Comparison of ENCODE assay signal across 2 worm cellular contexts in the genomic region with DNA sequence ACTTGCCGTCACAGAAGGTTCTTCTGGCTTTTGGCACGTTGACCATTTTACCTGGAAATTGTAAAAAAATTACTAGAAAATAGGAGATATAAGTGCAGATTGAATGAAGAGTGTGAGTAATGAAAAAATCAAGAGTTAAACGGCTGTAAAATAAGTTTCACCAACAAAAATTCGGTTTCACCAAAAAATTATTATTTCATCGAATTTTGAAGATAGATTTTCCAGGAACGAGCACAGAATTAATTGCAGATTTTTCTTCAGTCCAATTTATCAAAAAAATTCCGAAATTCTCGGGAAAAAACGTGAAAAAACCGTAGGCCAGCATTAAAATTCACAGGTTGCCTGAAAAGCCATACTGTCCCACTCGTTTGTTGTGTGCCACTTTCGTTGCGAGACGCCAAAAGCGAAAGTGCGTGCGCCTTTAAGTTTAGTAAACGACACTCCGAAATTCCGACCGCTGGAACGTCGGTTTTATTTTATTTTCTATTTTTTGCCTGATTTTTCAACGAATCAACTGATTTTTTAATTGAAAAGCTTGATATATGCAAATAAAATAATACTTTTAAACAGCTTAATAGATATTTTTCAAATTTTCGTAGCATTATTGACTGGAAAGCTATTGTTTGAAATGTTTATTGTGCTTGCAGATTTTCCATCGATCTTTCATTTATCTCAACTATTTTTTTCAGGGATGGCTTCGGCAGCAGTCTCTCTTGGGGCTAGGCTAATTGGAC.
TF ChIP-seq lines count a peak whose summit lies in the region.

Gene rpl-36.A, minus strand, starts transcription at position 51 of the 734 bp plus-strand sequence.
Gene nuo-1, plus strand, starts transcription at position 684 of the 734 bp plus-strand sequence.

TF ChIP-seq in whole organism, L1 larva, 84 proteins besides CTCF, POLR2A, EP300 and RAD21 (continued from another document):
- peak; percentile 79 for TF ChIP-seq lin-13 (GFP tag; optimal IDR thresholded peaks at IDR 0.05; lab: Kevin White, UChicago)
- TF ChIP-seq lin-35 (GFP tag; optimal IDR thresholded peaks at IDR 0.05; lab: Kevin White, UChicago) = peak; percentile 88 to 93
- peak; percentile 87 for TF ChIP-seq nhr-85 (tag; lab: Kevin White, UChicago)
- TF ChIP-seq nhr-11 (tag; optimal IDR thresholded peaks at IDR 0.05; lab: Kevin White, UChicago) = peak; percentile 4
- no peak for TF ChIP-seq ama-1 (optimal IDR thresholded peaks at IDR 0.05; lab: Kevin White, UChicago)
- TF ChIP-seq nhr-20 (tag; optimal IDR thresholded peaks at IDR 0.05; lab: Kevin White, UChicago) = peak; percentile 85
- peak; percentile 55 for TF ChIP-seq hpl-2 (GFP tag; optimal IDR thresholded peaks at IDR 0.05; lab: Kevin White, UChicago)
- TF ChIP-seq C34B4.2 (tag; optimal IDR thresholded peaks at IDR 0.05; lab: Kevin White, UChicago) = no peak
- peak; percentile 62 for TF ChIP-seq F16B12.6 (tag; optimal IDR thresholded peaks at IDR 0.05; lab: Kevin White, UChicago)
- TF ChIP-seq irx-1 (tag; optimal IDR thresholded peaks at IDR 0.05; lab: Kevin White, UChicago) = peak; percentile 51
- no peak for TF ChIP-seq pax-3 (tag; optimal IDR thresholded peaks at IDR 0.05; lab: Kevin White, UChicago)
- TF ChIP-seq skn-1 (tag; optimal IDR thresholded peaks at IDR 0.05; lab: Kevin White, UChicago) = peak; percentile 84
- TF ChIP-seq mep-1 (tag; optimal IDR thresholded peaks at IDR 0.05; lab: Kevin White, UChicago) = peak; percentile 89
- TF ChIP-seq C16A3.4 (tag; optimal IDR thresholded peaks at IDR 0.05; lab: Kevin White, UChicago) = peak; percentile 96
- TF ChIP-seq ceh-88 (GFP tag; IDR thresholded peaks at IDR 0.05; lab: Robert Waterston, UW) = no peak
- TF ChIP-seq ztf-4 (tag; optimal IDR thresholded peaks at IDR 0.05; lab: Kevin White, UChicago) = peak; percentile 3
- peak; percentile 55 for TF ChIP-seq dsc-1 (tag; optimal IDR thresholded peaks at IDR 0.05; lab: Kevin White, UChicago)
- peak in 1 of 2 experiments; percentile 79 for TF ChIP-seq mdl-1 (tag; optimal IDR thresholded peaks at IDR 0.05; lab: Kevin White, UChicago)
- TF ChIP-seq nhr-19 (GFP tag; conservative IDR thresholded peaks at IDR 0.05; lab: Robert Waterston, UW) = peak; percentile 76
- no peak for TF ChIP-seq ceh-90 (tag; optimal IDR thresholded peaks at IDR 0.05; lab: Kevin White, UChicago)
- peak; percentile 88 for TF ChIP-seq nhr-71 (tag; optimal IDR thresholded peaks at IDR 0.05; lab: Kevin White, UChicago)
- TF ChIP-seq lin-39 (tag; optimal IDR thresholded peaks at IDR 0.05; lab: Kevin White, UChicago) = peak; percentile 13
- TF ChIP-seq unc-98 (GFP tag; IDR thresholded peaks at IDR 0.05; lab: Robert Waterston, UW) = no peak
- TF ChIP-seq zag-1 (tag; optimal IDR thresholded peaks at IDR 0.05; lab: Kevin White, UChicago) = no peak

TF ChIP-seq in whole organism, young adult, 124 proteins besides CTCF, POLR2A, EP300 and RAD21 (continued from another document):
- TF ChIP-seq snpc-1.1 (tag; optimal IDR thresholded peaks at IDR 0.05; lab: Kevin White, UChicago; ENCODE audit: insufficient read depth) (peak; percentile 16), madf-10 (tag; optimal IDR thresholded peaks at IDR 0.05; lab: Kevin White, UChicago) (no peak), T26A5.8 (tag; optimal IDR thresholded peaks at IDR 0.05; lab: Kevin White, UChicago) (no peak), ztf-6 (GFP tag; IDR thresholded peaks at IDR 0.05; lab: Robert Waterston, UW) (no peak), xnd-1 (tag; optimal IDR thresholded peaks at IDR 0.05; lab: Kevin White, UChicago) (no peak), cebp-2 (GFP tag; IDR thresholded peaks at IDR 0.05; lab: Robert Waterston, UW) (no peak), zfh-2 (GFP tag; conservative IDR thresholded peaks at IDR 0.05; lab: Robert Waterston, UW) (no peak), dox-1 (GFP tag; IDR thresholded peaks at IDR 0.05; lab: Robert Waterston, UW) (peak; percentile 38; the same call in 1 of the 2 replicates), nhr-179 (tag; optimal IDR thresholded peaks at IDR 0.05; lab: Kevin White, UChicago) (no peak)
